Worm (Caenorhabditis elegans) whole organism, dauer: ENCODE results near the gene C56A3.4.

Experiments
- unc-62 ChIP-seq: sonication (generic microtip); optimal IDR thresholded peaks from 2 replicates; lab custom pipeline; 2017; ENCODE audit warnings: missing biosample characterization, missing genetic modification reagents, missing genetic modification characterization

The C56A3.4 gene

ce11 chrV:13551601-13552000, at the start of gene C56A3.4, which contains the start of gene C56A3.5:
Gene C56A3.4 (minus strand): TSS chrV:13551754.
Gene C56A3.5 (plus strand): TSS chrV:13551967.
- no peak for TF ChIP-seq unc-62 (GFP tag; lab: Kevin White, UChicago)

DNA sequence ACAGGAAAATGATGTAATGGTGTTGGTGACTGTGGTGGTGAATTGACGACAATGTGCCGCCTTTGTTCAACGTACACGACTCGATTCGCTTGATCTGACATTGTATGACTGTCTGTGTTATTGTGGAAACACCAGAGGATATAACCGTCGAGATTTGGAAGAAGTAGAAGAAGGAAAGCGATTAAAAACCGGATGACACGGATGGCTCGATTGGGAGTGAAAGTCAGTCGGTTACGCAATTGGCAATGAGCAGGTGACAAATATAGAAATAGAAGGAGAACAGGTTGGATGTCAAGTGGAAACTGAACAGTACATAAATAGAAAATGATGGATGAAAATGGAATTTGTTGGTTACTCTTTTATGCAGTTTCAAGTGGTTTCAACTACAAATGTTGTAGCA, 49.3 kb upstream of the C56A3.4 start, which contains the start of gene rdy-2:
Gene rdy-2, minus strand, starts transcription at position 101 of the 400 bp plus-strand sequence.
- no peak for TF ChIP-seq unc-62 (GFP tag; lab: Kevin White, UChicago)

DNA sequence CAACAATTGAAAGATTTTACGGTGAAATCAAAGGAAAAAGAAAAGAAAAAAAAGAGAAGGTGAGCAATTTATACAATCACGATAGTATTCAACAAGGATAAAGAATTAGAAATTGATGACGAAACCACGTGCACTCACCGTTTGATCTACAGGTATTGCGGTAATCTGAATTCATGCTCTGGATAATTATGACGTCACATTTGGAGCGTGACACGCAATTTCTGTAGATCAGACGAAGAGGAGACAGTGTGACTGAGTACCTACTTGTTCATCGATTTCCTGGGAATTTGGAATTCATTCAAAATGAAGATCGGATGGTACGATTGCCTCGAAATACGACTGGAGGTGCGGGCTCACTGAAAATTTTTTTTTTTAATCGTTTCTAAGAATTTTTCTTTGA, 46.8 kb upstream of the C56A3.4 start:
- no peak for TF ChIP-seq unc-62 (GFP tag; lab: Kevin White, UChicago)

DNA sequence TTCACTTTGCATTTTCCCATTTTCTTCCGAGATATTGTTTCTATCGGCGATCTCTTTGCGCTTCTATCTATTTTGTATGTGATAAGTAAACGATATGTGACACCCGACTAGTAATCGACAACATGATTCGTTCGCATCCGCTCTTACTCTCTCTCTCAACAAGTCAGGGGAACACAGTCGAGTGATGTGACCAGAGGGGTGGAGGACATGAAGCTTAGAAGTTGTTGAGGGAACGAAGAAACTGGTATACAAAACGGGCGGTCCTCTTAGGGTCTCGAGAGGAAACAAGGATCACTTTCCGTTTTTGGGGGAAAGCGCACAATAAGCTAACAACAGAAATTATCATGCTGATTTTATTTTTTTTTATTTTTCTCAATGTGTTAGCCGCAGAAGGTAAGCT, 41.5 kb upstream of the C56A3.4 start, which contains the start of gene F53F4.4:
Gene F53F4.4, plus strand, starts transcription at position 301 of the 400 bp plus-strand sequence.
- TF ChIP-seq unc-62 (GFP tag; lab: Kevin White, UChicago) = no peak

ce11 chrV:13591504-13592174, 40.1 kb upstream of the C56A3.4 start, which contains the start of gene tbcb-1:
Gene tbcb-1 (plus strand): TSS chrV:13592124.
- no peak for TF ChIP-seq unc-62 (GFP tag; lab: Kevin White, UChicago)

DNA sequence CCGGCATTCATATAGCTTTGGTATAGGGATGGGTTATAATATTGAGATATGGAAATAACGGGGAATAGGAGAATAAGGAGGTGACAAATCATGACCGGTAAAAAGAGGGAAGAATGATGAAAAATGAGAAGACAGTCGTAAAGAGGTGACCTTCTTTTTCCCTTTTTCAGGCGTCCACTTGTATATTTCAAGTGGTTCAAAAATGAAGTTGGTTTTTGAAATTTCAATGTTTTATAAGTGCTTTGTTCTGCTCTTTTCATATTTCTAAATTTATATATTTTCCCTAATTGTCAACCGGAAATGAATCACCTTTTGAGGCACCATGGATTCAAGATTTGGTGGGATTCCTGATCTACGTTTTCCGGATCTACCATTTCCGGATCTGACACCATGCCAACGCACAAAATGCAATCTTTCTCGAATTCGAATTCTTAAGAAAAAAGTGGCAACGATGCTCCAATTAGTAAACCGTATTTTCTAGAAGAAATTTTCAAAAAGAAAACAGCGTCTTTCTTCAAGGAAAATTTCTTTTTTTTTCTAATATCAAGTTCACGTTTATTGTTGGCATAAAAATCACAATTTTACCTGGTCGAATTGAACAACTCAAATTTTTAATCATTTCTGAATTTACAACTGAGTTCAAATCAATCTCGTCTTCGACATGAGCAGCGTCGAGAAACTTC, 38.1 kb upstream of the C56A3.4 start, which contains the start of the genes F53F4.2 and F53F4.18:
Gene F53F4.2, minus strand, starts transcription at position 101 of the 683 bp plus-strand sequence.
Gene F53F4.18, plus strand, starts transcription at position 633 of the 683 bp plus-strand sequence.
- TF ChIP-seq unc-62 (GFP tag; lab: Kevin White, UChicago) = no peak

- TF ChIP-seq unc-62 (GFP tag; lab: Kevin White, UChicago) = no peak
Observed at ce11 chrV:13587902-13588301, 36.3 kb upstream of the C56A3.4 start, which contains the start of gene F53F4.17. Gene F53F4.17 (plus strand): TSS chrV:13588202.

ce11 chrV:13584484-13584883, 32.9 kb upstream of the C56A3.4 start, which contains the start of gene F53F4.1:
Gene F53F4.1 (plus strand): TSS chrV:13584784.
- no peak for TF ChIP-seq unc-62 (GFP tag; lab: Kevin White, UChicago)

- no peak for TF ChIP-seq unc-62 (GFP tag; lab: Kevin White, UChicago)
Observed at ce11 chrV:13580696-13581095, 29.1 kb upstream of the C56A3.4 start, which contains the start of gene C50B8.5. Gene C50B8.5 (plus strand): TSS chrV:13580968.

- TF ChIP-seq unc-62 (GFP tag; lab: Kevin White, UChicago) = no peak
Observed at ce11 chrV:13578637-13579036, 27.1 kb upstream of the C56A3.4 start, which contains the start of gene C50B8.6. Gene C50B8.6 (plus strand): TSS chrV:13578972.

- TF ChIP-seq unc-62 (GFP tag; lab: Kevin White, UChicago) = no peak
Observed at ce11 chrV:13577463-13577862, 25.9 kb upstream of the C56A3.4 start.

- TF ChIP-seq unc-62 (GFP tag; lab: Kevin White, UChicago) = no peak
Observed at ce11 chrV:13576828-13577227, 25.3 kb upstream of the C56A3.4 start.

ce11 chrV:13575866-13576265, 24.3 kb upstream of the C56A3.4 start:
- TF ChIP-seq unc-62 (GFP tag; lab: Kevin White, UChicago) = no peak

- no peak for TF ChIP-seq unc-62 (GFP tag; lab: Kevin White, UChicago)
Observed at ce11 chrV:13571714-13572258, 20.2 kb upstream of the C56A3.4 start, which contains the start of gene C50B8.4. Gene C50B8.4 (plus strand): TSS chrV:13572012.

DNA sequence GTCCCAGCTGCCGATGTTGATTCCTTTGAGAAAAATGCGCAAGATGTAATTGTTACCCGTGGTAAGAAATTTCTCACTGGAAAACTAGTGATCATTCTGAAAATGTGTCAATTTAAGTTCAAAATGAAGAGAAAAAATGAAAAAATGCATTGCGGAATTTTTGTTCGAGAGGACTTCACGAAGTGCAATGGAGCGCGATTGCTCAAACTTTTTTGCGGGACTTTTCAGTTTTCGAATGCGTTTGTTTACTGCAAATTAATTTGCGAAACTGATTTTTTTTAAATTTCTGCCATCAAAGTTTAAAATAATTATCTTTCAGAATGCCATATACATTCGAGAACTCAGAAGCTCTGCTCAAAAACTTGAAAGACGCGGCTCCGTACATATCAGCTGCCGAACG, 17.0 kb upstream of the C56A3.4 start, which contains the start of the genes nuaf-1 and bir-2:
Gene nuaf-1, minus strand, starts transcription at position 98 of the 400 bp plus-strand sequence.
Gene bir-2, plus strand, starts transcription at position 318 of the 400 bp plus-strand sequence.
- no peak for TF ChIP-seq unc-62 (GFP tag; lab: Kevin White, UChicago)
